Worm (Caenorhabditis elegans): ENCODE data around the gene C16B8.2.

ce11 chrX:3974160-3974559 is 7.9 kb upstream of the C16B8.2 start:
- TF ChIP-seq dmd-4 (tag; optimal IDR thresholded peaks at IDR 0.05; ENCODE audit: borderline replicate concordance) (no peak), fkh-10 (GFP tag; optimal IDR thresholded peaks at IDR 0.05) (no peak), hlh-13 (GFP tag; optimal IDR thresholded peaks at IDR 0.05) (no peak), ets-4 (tag; optimal IDR thresholded peaks at IDR 0.05) (no peak), sox-2 (GFP tag; IDR thresholded peaks at IDR 0.05) (no peak), unc-55 (GFP tag; optimal IDR thresholded peaks at IDR 0.05) (no peak), pag-3 (tag; optimal IDR thresholded peaks at IDR 0.05; ENCODE audit: borderline replicate concordance) (no peak), dve-1 (tag; optimal IDR thresholded peaks at IDR 0.05) (no peak), unc-86 (tag; optimal IDR thresholded peaks at IDR 0.05) (no peak)

Data from whole organism, late embryonic.